Worm (Caenorhabditis elegans): ENCODE results near the gene col-151.

- TF ChIP-seq flt-1 (GFP tag; IDR thresholded peaks at IDR 0.05) (no peak), ceh-36 (tag; optimal IDR thresholded peaks at IDR 0.05) (no peak), ets-7 (tag; optimal IDR thresholded peaks at IDR 0.05) (no peak), hnd-1 (tag; optimal IDR thresholded peaks at IDR 0.05) (no peak), B0310.2 (tag; optimal IDR thresholded peaks at IDR 0.05) (no peak), ceh-13 (GFP tag; optimal IDR thresholded peaks at IDR 0.05) (no peak), ama-1 (optimal IDR thresholded peaks at IDR 0.05) (no peak), pes-1 (GFP tag; IDR thresholded peaks at IDR 0.05) (no peak), aly-1 (tag; optimal IDR thresholded peaks at IDR 0.05) (no peak), tbx-11 (GFP tag; IDR thresholded peaks at IDR 0.05) (no peak), hmg-4 (GFP tag; optimal IDR thresholded peaks at IDR 0.05) (no peak), F13C5.2 (tag; optimal IDR thresholded peaks at IDR 0.05) (no peak)
Measured at ce11 chrV:10358238-10358637, 36.8 kb downstream of the col-151 start, which contains the start of gene ttll-15.
